Worm (Caenorhabditis elegans) whole organism, dauer: ENCODE results near the gene B0252.11.

Experiments used
- unc-62 ChIP-seq: sonication (generic microtip); optimal IDR thresholded peaks from 2 replicates; lab custom pipeline; 2017; ENCODE audit warnings: missing biosample characterization, missing genetic modification reagents, missing genetic modification characterization

B0252.11 gene

DNA sequence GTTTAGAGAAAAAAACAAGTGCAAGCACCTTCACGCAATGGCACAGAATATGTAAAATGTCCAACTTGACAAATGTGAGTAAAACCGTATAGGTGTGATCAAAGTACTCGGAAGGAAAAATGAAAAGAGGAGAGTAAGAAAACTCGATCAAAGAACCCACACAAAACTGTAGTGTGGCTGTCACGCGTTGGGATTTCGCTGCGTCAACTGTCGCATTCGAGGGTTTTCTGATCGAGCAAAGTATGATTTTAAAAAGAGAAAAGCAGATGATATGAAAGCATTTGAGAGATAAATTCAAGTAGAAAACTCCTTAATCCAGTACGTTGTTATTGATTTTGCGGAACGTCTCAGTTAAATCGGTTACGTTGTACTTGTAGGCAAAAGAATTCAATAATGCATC is 25.8 kb downstream of the B0252.11 start:
- TF ChIP-seq unc-62, result no peak

DNA sequence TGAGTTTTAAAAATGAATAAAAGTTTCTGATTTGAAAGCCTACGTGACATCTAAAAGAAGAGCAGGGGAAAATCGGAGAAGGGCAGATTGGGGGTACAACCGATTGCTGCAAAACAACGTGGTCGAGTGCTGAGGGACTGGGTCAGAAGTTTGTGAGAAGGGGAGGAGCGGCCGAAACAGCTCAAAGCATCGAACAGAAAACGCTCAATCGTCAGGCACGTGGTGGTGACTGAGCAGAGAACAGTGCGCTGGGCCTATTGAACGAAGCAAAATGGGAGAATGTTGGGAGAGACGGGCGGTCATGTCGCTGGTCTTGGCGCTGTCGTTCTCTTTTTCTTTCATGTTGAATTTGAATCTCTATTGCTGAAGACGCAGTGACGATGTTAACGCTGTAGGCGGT is 26.4 kb downstream of the B0252.11 start:
- no peak for TF ChIP-seq unc-62

- no peak for TF ChIP-seq unc-62
Measured at ce11 chrII:6890095-6890494, 27.5 kb downstream of the B0252.11 start, which contains the start of gene acer-1. TSS of gene acer-1 (minus strand) at chrII:6890400.

DNA sequence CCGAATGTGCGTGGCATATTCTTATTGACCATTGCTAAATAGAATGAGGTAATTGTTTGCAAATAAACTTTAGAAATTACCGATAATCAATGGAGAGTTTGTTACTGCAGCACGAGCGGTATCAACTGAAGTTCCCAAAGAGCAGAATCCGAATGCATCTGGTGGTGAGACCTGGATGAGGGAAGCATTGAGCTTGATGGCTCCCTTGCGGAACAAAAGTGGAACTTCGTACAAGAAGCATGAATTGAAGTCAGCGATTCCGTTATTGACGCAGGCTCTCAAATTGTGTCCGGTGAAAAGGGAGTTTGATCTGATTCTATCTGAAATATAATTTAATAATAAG is 28.1 kb downstream of the B0252.11 start:
- TF ChIP-seq unc-62, result no peak

DNA sequence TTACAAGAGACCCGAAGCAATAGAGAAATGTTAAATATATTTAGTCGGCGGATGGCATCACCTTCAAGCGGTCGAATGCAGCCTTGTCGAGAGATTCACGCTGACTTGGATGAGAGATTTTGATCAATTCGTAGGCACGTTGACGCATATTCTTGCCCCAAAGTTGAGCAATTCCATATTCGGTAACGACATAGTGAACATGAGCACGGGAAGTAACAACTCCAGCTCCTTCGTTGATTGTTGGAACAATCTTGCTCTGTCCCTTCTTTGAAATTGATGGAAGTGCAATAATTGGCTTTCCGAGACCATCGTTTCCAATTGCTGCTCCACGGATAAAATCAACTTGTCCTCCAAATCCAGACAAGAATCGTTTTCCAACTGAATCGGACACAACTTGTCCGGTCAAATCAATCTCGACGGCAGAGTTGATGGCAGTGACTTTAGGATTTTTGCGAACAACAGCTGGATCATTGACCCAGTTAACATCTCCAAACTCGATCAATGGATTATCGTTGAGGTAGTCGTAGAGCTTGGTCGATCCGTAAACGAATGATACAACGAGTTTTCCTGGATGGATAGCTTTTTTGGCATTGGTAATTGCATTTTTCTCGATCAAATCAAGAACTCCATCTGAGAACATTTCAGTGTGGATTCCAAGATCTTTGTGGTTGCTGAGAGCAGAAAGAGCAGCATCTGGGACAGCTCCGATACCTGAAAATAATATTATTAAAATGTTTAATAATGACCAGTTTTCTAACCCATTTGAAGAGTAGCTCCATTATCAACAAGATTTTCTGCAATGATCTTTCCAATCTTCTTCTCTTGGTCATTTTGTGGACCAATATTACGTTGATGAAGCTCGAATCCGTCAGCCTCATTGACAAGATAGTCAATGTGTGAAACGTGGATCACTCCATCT is 28.7 kb downstream of the B0252.11 start:
- TF ChIP-seq unc-62, result no peak

ce11 chrII:6888211-6888610 is 29.4 kb downstream of the B0252.11 start:
- no peak for TF ChIP-seq unc-62

DNA sequence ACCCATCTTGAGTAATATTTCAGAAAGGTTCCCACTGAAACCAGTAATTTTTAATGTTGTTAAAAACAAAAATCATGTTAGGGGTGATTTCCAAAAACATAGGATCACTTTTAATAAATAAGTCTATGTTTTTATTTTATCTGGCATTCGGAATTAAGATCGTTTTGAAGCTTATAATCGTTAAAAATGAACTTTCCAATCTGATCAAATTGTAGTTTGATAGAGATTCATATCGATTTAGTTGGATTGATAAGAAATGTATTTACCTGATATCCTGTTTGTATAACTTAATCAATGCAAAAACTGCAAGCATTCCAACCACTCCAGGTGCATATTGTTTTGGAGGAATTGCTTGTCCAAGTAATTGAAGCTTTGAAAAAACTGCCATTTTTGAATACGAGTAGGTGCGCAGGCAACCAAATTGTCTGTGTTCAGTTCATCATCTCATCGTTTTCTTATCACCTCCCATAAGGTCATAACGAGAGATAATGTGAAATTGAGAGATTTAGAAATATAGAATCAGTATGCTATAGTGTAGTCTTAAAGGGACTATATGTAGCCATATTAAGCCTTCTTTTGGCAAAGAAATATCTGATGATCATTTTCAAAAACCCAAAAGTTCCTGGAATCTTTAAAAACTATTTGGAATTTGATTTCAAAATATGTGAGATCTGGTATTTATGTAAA is 30.1 kb downstream of the B0252.11 start, which contains the start of gene pmp-2:
pmp-2 (minus strand) TSS at position 487 of the 687 bp plus-strand sequence.
- no peak for TF ChIP-seq unc-62

DNA sequence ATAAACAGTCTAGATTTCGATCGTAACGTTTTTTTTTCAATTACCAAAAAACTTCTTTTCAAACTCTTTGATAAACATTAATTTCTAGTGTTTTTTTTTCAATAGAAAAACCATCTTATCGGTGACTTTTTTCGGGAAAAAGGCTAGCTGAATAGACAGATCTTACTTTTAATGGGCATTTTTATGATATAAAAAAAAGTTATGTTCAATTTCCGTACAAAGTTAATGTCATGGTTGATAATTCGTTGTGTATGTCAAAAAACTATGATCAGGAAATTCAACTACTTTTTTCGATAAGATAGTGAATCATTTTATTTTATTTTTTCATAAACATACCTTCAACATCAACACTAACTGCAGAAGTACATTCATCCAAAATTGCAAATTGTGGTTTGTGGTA is 33.0 kb downstream of the B0252.11 start:
- TF ChIP-seq unc-62, result no peak

DNA sequence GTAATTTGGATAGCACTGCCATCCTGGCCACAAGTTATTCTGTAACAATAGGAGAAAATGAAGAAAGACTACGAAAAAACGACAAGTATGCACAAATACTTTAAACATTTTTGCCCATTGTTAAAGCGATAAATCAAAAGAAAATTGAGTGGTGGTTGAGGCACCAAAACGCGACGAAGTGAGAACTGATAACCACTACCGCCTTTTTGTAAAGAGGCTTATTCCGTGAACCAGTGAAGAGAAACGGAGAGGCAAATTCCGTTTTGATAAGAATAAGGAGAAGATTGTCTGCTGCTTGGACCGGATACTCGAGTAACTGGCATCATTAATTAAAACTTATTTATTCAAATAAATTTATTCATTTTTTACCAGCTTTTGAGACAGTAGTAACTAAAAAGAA is 33.9 kb downstream of the B0252.11 start, which contains the start of gene pmp-1:
pmp-1 (minus strand) TSS at position 39 of the 400 bp plus-strand sequence.
- no peak for TF ChIP-seq unc-62

DNA sequence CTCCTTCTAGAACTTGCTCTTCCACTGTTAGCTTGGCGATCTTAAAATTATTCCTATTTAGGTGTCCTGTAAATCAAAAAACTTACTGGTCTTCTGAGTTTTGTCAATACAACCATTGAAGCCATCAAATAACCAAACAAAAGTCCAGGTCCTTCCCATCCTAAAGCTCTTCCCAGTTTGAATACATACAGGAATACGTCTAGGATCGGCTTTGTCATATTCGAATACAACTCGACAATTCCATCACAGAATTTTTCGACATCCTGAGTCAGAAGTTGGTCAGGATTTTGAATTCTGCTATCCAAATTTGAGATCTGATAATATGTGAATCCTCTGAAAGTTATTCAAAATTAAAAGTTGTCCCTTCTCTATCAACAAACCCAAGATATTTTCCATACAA is 35.3 kb downstream of the B0252.11 start:
- TF ChIP-seq unc-62, result no peak

- no peak for TF ChIP-seq unc-62
Measured at ce11 chrII:6880067-6880466, 37.5 kb downstream of the B0252.11 start, which contains the start of gene C44B7.7. TSS of gene C44B7.7 (minus strand) at chrII:6880167.

DNA sequence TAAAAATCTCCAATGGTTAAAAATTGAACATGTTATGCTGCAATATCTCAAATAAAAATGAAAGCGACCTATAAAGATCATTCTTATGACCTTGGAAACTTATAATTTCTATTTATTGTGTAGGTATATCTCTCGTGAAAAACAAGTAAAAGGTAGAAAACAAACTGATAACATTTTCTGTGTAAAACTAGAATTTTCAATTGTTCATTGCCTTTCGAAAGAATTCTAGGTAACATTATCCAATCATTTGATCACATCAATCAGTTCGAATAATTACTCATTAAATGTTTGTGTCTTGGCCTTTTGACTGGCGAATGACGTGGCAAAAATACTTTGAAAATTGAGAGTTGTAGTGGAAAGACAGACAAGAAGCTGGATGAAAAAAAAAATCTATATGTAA is 39.7 kb downstream of the B0252.11 start:
- TF ChIP-seq unc-62, result no peak

ce11 chrII:6876957-6877356 is 40.7 kb downstream of the B0252.11 start, which contains the start of gene slc-36.5:
TSS of gene slc-36.5 (minus strand) at chrII:6877057.
- TF ChIP-seq unc-62, result no peak

DNA sequence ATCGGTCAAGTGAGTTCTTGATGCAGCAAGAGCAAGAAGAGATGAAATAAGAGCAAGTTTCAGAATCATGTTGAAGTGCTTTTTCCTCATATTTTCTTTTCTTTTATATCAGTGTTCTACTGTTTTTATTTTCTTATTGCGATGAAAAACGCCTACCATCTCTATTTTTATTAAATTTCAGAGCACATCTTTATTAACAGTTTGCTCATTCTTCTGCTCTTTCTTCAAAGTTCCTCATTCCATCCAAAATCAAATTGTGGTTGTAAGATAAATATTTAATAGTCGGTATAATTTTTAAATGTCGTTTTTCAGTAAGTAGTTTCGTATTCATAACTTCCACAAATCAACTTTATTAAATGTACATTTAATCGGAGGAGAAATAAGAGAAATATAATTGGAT is 45.1 kb downstream of the B0252.11 start, which contains the start of gene C44B7.5:
C44B7.5 (minus strand) TSS at position 101 of the 400 bp plus-strand sequence.
- TF ChIP-seq unc-62, result no peak

DNA sequence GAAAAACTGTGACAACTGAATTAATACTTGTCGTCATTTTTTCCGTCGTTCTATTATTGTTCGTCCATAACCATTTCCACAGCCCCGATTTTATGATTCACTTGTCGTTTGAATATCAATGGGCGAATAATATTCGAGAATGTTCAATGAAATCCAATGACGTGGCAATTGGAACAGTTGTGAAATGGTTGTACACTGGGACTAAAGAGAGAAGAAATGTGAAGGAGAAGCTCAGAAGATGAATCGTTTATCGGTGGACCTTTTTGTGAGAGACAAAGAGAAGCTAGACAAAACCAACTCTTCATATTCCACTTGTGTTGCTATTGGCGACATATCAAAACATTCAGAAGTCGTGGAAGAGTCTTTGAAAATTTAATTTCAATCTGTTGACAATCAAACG is 46.8 kb downstream of the B0252.11 start, which contains the start of gene clhm-1:
clhm-1 (minus strand) TSS at position 207 of the 400 bp plus-strand sequence.
- no peak for TF ChIP-seq unc-62
